Worm (Caenorhabditis elegans) whole organism, early embryonic: ENCODE results near the gene F17C11.4.

Experiments used
- B0310.2 ChIP-seq: sonication (generic microtip); optimal IDR thresholded peaks from 2 replicates; lab custom pipeline; 2016; ENCODE audit warnings: mild to moderate bottlenecking, missing genetic modification characterization, missing compliant biosample characterization
- F13C5.2 ChIP-seq: sonication (generic microtip); optimal IDR thresholded peaks from 2 replicates; lab custom pipeline; 2017; ENCODE audit warnings: mild to moderate bottlenecking, missing genetic modification characterization, inconsistent platforms, missing compliant biosample characterization
- aly-1 ChIP-seq: sonication (generic microtip); optimal IDR thresholded peaks from 2 replicates; lab custom pipeline; 2016; ENCODE audit warnings: missing genetic modification characterization, missing compliant biosample characterization
- ama-1 ChIP-seq: fragments of 150-350 bp; optimal IDR thresholded peaks from 2 replicates; lab custom pipeline; 2014
- ceh-13 ChIP-seq: fragments of 200-800 bp; sonication (Bioruptor generic); optimal IDR thresholded peaks from 2 replicates; lab custom pipeline; 2018; ENCODE audit warnings: mild to moderate bottlenecking, missing genetic modification characterization, missing compliant biosample characterization
- ceh-36 ChIP-seq: sonication (generic microtip); optimal IDR thresholded peaks from 2 replicates; lab custom pipeline; 2016; ENCODE audit warnings: missing genetic modification characterization, inconsistent platforms, missing compliant biosample characterization
- ets-7 ChIP-seq: sonication (generic microtip); optimal IDR thresholded peaks from 2 replicates; lab custom pipeline; 2016; ENCODE audit warnings: missing genotype, missing genetic modification characterization, missing compliant biosample characterization
- flt-1 ChIP-seq: fragments of 200-800 bp; sonication (Bioruptor generic); IDR thresholded peaks from 2 replicates; pipeline ENCODE4 v1.3.6; 2022; ENCODE audit warnings: missing genetic modification characterization, missing compliant biosample characterization
- hmbx-1 ChIP-seq: sonication (generic microtip); optimal IDR thresholded peaks from 2 replicates; lab custom pipeline; 2016; ENCODE audit warnings: mild to moderate bottlenecking, missing genetic modification characterization, missing compliant biosample characterization
- hmg-4 ChIP-seq: fragments of 200-800 bp; sonication (Bioruptor generic); optimal IDR thresholded peaks from 2 replicates; lab custom pipeline; 2018; ENCODE audit warnings: mild to moderate bottlenecking, missing genetic modification characterization, missing compliant biosample characterization
- hnd-1 ChIP-seq: sonication (generic microtip); optimal IDR thresholded peaks from 2 replicates; lab custom pipeline; 2016; ENCODE audit warnings: missing genetic modification characterization, missing compliant biosample characterization
- pes-1 ChIP-seq: fragments of 200-800 bp; sonication (Bioruptor generic); IDR thresholded peaks from 2 replicates; pipeline ENCODE4 v1.3.6; 2022; ENCODE audit warnings: missing genetic modification reagents, missing genetic modification characterization, missing compliant biosample characterization
- scrt-1 ChIP-seq: fragments of 200-800 bp; sonication (Bioruptor generic); IDR thresholded peaks from 2 replicates; pipeline ENCODE4 v1.3.6; 2022; ENCODE audit warnings: missing genetic modification characterization, missing compliant biosample characterization
- sea-1 ChIP-seq: fragments of 200-800 bp; sonication (Bioruptor generic); conservative IDR thresholded peaks from 2 replicates; pipeline ENCODE4 v1.3.6; 2022; ENCODE audit warnings: missing genetic modification characterization, missing compliant biosample characterization
- tbx-11 ChIP-seq: fragments of 200-800 bp; sonication (Bioruptor generic); IDR thresholded peaks from 2 replicates; pipeline ENCODE4 v1.3.6; 2022; ENCODE audit warnings: missing genetic modification characterization, missing compliant biosample characterization
- tbx-37 ChIP-seq: fragments of 200-800 bp; sonication (Bioruptor generic); conservative IDR thresholded peaks from 2 replicates; pipeline ENCODE4 v1.3.6; 2022; ENCODE audit warnings: missing genetic modification reagents, missing genetic modification characterization, missing compliant biosample characterization
- tra-4 ChIP-seq: sonication (generic microtip); optimal IDR thresholded peaks from 2 replicates; lab custom pipeline; 2017; ENCODE audit warnings: missing genetic modification characterization, missing compliant biosample characterization

The F17C11.4 gene

DNA sequence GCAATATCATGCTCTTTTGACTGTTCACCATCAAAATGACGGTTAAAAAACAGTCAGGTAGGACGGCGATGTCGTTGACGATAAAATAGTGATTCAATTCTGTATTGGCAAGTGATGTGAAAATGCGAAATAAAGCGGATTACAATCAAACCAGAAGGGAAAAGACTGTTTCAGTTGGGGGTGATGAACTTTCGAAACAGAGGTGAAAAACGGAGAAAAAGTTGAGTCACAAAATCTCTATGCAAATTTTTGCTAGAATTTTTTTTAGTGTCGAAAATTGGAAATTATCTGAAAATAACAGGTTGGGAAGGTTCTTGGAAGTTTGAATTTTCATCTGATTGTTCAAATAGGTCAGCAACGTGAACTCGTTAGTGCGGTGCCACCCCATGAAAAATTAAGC is 29.9 kb upstream of the F17C11.4 start, which contains the start of gene nas-31:
nas-31 (minus strand) TSS at position 101 of the 400 bp plus-strand sequence.
- TF ChIP-seq tbx-11 (GFP tag; lab: Robert Waterston, UW) (no peak), pes-1 (GFP tag; lab: Robert Waterston, UW) (no peak), tbx-37 (GFP tag; lab: Robert Waterston, UW) (no peak), ceh-13 (GFP tag; lab: Kevin White, UChicago) (no peak), flt-1 (no peak), aly-1 (tag; lab: Kevin White, UChicago) (no peak), hnd-1 (tag; lab: Kevin White, UChicago) (no peak), ets-7 (tag; lab: Kevin White, UChicago) (no peak)

DNA sequence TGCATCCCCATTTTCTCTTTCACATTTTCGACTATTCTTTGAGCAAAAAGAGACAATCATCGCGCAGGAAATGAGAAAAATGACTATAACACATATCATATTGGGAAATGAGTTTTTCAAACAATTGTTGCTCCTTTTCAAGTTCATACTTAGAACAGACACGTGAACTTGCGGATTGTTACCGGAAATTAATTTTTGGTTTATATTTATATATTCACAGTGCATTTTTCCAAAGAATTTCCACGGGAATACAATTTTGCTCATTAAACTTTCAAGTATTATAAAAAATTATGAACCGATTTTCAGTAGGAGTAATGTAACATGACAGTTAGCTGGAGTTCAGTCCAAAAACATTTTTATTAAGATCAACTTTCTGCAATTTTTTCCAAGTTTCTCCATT is 28.4 kb upstream of the F17C11.4 start, which contains the start of gene F58B4.7:
F58B4.7 (minus strand) TSS at position 101 of the 400 bp plus-strand sequence.
- TF ChIP-seq tbx-11 (GFP tag; lab: Robert Waterston, UW) (no peak), aly-1 (tag; lab: Kevin White, UChicago) (no peak), ceh-13 (GFP tag; lab: Kevin White, UChicago) (no peak), B0310.2 (no peak), tbx-37 (GFP tag; lab: Robert Waterston, UW) (no peak), flt-1 (no peak), ama-1 (lab: Kevin White, UChicago) (no peak), hmbx-1 (tag; lab: Kevin White, UChicago) (no peak), hnd-1 (tag; lab: Kevin White, UChicago) (no peak), sea-1 (GFP tag; lab: Robert Waterston, UW) (no peak), F13C5.2 (no peak), pes-1 (GFP tag; lab: Robert Waterston, UW) (no peak), tra-4 (tag; lab: Kevin White, UChicago) (no peak), scrt-1 (no peak), ceh-36 (tag; lab: Kevin White, UChicago) (no peak), ets-7 (tag; lab: Kevin White, UChicago) (no peak), hmg-4 (GFP tag; lab: Kevin White, UChicago) (no peak)

- TF ChIP-seq ceh-13 (GFP tag; lab: Kevin White, UChicago): no peak
- no peak for TF ChIP-seq F13C5.2
- TF ChIP-seq hnd-1 (tag; lab: Kevin White, UChicago): no peak
- TF ChIP-seq hmbx-1 (tag; lab: Kevin White, UChicago): no peak
- TF ChIP-seq B0310.2: no peak
- TF ChIP-seq tbx-37 (GFP tag; lab: Robert Waterston, UW): no peak
- no peak for TF ChIP-seq scrt-1
- TF ChIP-seq ceh-36 (tag; lab: Kevin White, UChicago): no peak
- TF ChIP-seq flt-1: no peak
- TF ChIP-seq pes-1 (GFP tag; lab: Robert Waterston, UW): no peak
- TF ChIP-seq tbx-11 (GFP tag; lab: Robert Waterston, UW): no peak
- TF ChIP-seq aly-1 (tag; lab: Kevin White, UChicago): no peak
- no peak for TF ChIP-seq sea-1 (GFP tag; lab: Robert Waterston, UW)
- no peak for TF ChIP-seq hmg-4 (GFP tag; lab: Kevin White, UChicago)
Measured at ce11 chrV:10924731-10925130, 26.9 kb upstream of the F17C11.4 start, which contains the start of gene F58B4.6. F58B4.6 (plus strand) TSS chrV:10925031.

- TF ChIP-seq ceh-13 (GFP tag; lab: Kevin White, UChicago) (no peak), sea-1 (GFP tag; lab: Robert Waterston, UW) (no peak), hmg-4 (GFP tag; lab: Kevin White, UChicago) (no peak), hmbx-1 (tag; lab: Kevin White, UChicago) (no peak), tbx-37 (GFP tag; lab: Robert Waterston, UW) (no peak), tra-4 (tag; lab: Kevin White, UChicago) (no peak), aly-1 (tag; lab: Kevin White, UChicago) (no peak)
Measured at ce11 chrV:10925658-10926057, 26.0 kb upstream of the F17C11.4 start.

- TF ChIP-seq tra-4 (tag; lab: Kevin White, UChicago) (no peak), hmbx-1 (tag; lab: Kevin White, UChicago) (no peak), sea-1 (GFP tag; lab: Robert Waterston, UW) (no peak)
Measured at ce11 chrV:10929511-10929910, 22.1 kb upstream of the F17C11.4 start, which contains the start of gene F58B4.3. F58B4.3 (plus strand) TSS chrV:10929811.

ce11 chrV:10931189-10931588 is 20.5 kb upstream of the F17C11.4 start, which contains the start of gene scvp-1:
scvp-1 (minus strand) TSS chrV:10931289.
- no peak for TF ChIP-seq B0310.2
- no peak for TF ChIP-seq tra-4 (tag; lab: Kevin White, UChicago)
- TF ChIP-seq ets-7 (tag; lab: Kevin White, UChicago): no peak
- no peak for TF ChIP-seq ama-1 (lab: Kevin White, UChicago)
- TF ChIP-seq pes-1 (GFP tag; lab: Robert Waterston, UW): no peak
- no peak for TF ChIP-seq aly-1 (tag; lab: Kevin White, UChicago)
- TF ChIP-seq ceh-13 (GFP tag; lab: Kevin White, UChicago): no peak
- TF ChIP-seq ceh-36 (tag; lab: Kevin White, UChicago): no peak
- no peak for TF ChIP-seq hmg-4 (GFP tag; lab: Kevin White, UChicago)
- no peak for TF ChIP-seq F13C5.2
- no peak for TF ChIP-seq flt-1
- TF ChIP-seq scrt-1: no peak
- no peak for TF ChIP-seq tbx-37 (GFP tag; lab: Robert Waterston, UW)
- TF ChIP-seq tbx-11 (GFP tag; lab: Robert Waterston, UW): no peak

DNA sequence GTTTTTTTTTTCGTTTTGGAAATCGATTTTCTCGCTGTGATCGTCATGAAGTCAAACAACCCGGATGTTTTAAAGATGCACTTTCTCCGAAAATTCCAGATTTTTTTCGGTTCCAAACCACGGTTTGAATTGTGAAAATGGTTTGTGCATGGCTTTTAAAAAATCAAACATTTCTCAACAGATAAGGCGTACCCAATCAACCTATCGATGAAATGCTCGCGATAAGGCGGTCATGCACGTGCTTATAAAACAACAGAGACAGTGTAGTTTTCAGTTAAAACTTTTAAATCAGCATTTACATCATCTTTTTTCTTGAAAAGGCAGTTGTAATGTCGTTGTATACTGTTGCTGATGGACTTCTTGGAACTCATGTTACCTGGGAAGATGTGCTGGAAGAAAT is 19.2 kb upstream of the F17C11.4 start, which contains the start of gene F58B4.5:
F58B4.5 (plus strand) TSS at position 283 of the 400 bp plus-strand sequence.
- TF ChIP-seq tra-4 (tag; lab: Kevin White, UChicago): no peak
- no peak for TF ChIP-seq aly-1 (tag; lab: Kevin White, UChicago)
- no peak for TF ChIP-seq tbx-37 (GFP tag; lab: Robert Waterston, UW)
- no peak for TF ChIP-seq hmg-4 (GFP tag; lab: Kevin White, UChicago)
- TF ChIP-seq tbx-11 (GFP tag; lab: Robert Waterston, UW): no peak
- TF ChIP-seq hnd-1 (tag; lab: Kevin White, UChicago): no peak
- no peak for TF ChIP-seq F13C5.2
- TF ChIP-seq ceh-13 (GFP tag; lab: Kevin White, UChicago): no peak
- TF ChIP-seq B0310.2: no peak
- no peak for TF ChIP-seq hmbx-1 (tag; lab: Kevin White, UChicago)
